Fruit fly (Drosophila melanogaster) whole organism, embryonic: ENCODE measurements around the gene Rlb1.

Experiments used
- CG6854 ChIP-seq: fragments of 200-800 bp; sonication (Bioruptor generic); optimal IDR thresholded peaks from 3 replicates; lab custom pipeline; 2017; ENCODE audit warnings: missing biosample characterization, mild to moderate bottlenecking, missing genetic modification characterization
- disco-r ChIP-seq: fragments of 200-800 bp; sonication (Bioruptor generic); optimal IDR thresholded peaks from 2 replicates; lab custom pipeline; 2016; ENCODE audit warnings: missing biosample characterization, missing genetic modification characterization
- h ChIP-seq: fragments of >200 bp; optimal IDR thresholded peaks from 2 replicates; lab custom pipeline; 2017
- pan ChIP-seq, 4 experiments: fragments of >200 bp in 3 of 4; fragments of 200-800 bp in 1 of 4; sonication (Bioruptor generic) in 1 of 4; optimal IDR thresholded peaks in 3 of 4; IDR thresholded peaks in 1 of 4; 2 replicates each; pipeline versions ENCODE4 v1.3.6 to Lab custom; 2017 to 2022; ENCODE audit warnings: missing biosample characterization in 2 of 4, missing genetic modification characterization in 2 of 4, mixed read lengths in 1 of 4

dm6 chr3R:9501489-9502415 is 11.4 kb upstream of the Rlb1 start:
- TF ChIP-seq disco-r (GFP tag; lab: Kevin White, UChicago) (no peak), CG6854 (GFP tag; lab: Kevin White, UChicago) (no peak), h (lab: Kevin White, UChicago) (no peak), pan (optimal IDR thresholded peaks at IDR 0.05; lab: Kevin White, UChicago) (no peak), pan (GFP tag; optimal IDR thresholded peaks at IDR 0.05 in 1 of 2, IDR thresholded peaks at IDR 0.05 in 1 of 2) (no peak)
